Worm (Caenorhabditis elegans): Measurements from ENCODE around the gene fln-2.

ce11 chrX:9402464-9402863 lies 5.0 kb downstream of the fln-2 start:
- TF ChIP-seq hmbx-1 (tag; optimal IDR thresholded peaks at IDR 0.05), result no peak
- no peak for TF ChIP-seq ets-7 (tag; optimal IDR thresholded peaks at IDR 0.05)
- no peak for TF ChIP-seq ama-1 (optimal IDR thresholded peaks at IDR 0.05)
- TF ChIP-seq flt-1 (GFP tag; IDR thresholded peaks at IDR 0.05), result no peak
- no peak for TF ChIP-seq F13C5.2 (tag; optimal IDR thresholded peaks at IDR 0.05)
- TF ChIP-seq ceh-36 (tag; optimal IDR thresholded peaks at IDR 0.05), result no peak
- no peak for TF ChIP-seq pes-1 (GFP tag; IDR thresholded peaks at IDR 0.05)
- no peak for TF ChIP-seq aly-1 (tag; optimal IDR thresholded peaks at IDR 0.05)
- no peak for TF ChIP-seq tbx-11 (GFP tag; IDR thresholded peaks at IDR 0.05)
- no peak for TF ChIP-seq sea-1 (GFP tag; conservative IDR thresholded peaks at IDR 0.05)

Measured in whole organism, early embryonic.